Worm (Caenorhabditis elegans): ENCODE data around the gene dml-1.

Gene dml-1

DNA sequence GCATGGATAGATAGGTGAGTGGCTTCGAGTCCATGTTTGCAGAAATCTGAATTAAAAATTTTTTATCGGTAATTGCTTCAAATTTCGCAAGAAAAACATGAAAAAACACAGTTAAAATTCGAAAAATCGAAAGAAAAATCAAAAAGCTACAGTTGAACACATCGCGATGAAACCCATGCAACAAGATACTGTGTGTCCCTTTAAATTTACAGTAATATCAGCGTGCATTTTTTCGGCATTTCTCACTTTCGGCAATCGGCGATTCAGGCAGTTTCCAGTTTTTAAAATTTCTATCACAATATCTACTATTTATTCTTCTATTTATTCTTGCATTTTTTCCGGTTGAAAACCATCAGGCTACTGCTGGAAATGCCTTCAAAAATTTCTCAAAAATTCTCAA lies 35.4 kb downstream of the dml-1 start, which contains the start of gene fbxc-45:
TSS of gene fbxc-45 (minus strand) at position 48 of the 400 bp plus-strand sequence.
- TF ChIP-seq flt-1 (GFP tag; IDR thresholded peaks at IDR 0.05) (no peak), cog-1 (tag; optimal IDR thresholded peaks at IDR 0.05) (no peak), T22C8.4 (GFP tag; IDR thresholded peaks at IDR 0.05) (no peak), med-1 (GFP tag; optimal IDR thresholded peaks at IDR 0.05; ENCODE audit: insufficient read depth) (no peak), tab-1 (GFP tag; IDR thresholded peaks at IDR 0.05) (no peak), ref-1 (GFP tag; conservative IDR thresholded peaks at IDR 0.05) (no peak), ztf-29 (GFP tag; IDR thresholded peaks at IDR 0.05) (no peak), klf-2 (GFP tag; conservative IDR thresholded peaks at IDR 0.05) (no peak), ztf-23 (GFP tag; IDR thresholded peaks at IDR 0.05) (no peak)

DNA sequence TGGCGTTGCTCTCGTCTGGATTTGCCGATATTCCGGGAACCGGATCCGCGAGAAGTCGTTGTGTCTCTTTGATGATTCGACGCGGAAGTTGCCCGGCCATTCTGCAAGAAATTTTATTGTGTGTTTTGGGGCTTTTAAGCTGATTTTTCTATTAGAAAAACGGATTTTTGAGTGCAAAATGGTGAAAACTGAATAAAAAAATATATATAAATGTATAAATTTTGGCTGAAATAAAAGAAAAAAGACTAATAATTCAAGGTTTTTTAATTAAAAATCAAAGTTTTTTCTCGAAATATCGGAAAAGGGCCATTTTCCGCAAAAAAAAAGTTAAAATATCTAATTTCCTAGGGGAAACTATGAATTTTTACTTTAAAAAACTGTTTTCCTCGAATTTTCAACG lies 38.8 kb downstream of the dml-1 start, which contains the start of gene ubc-13:
TSS of gene ubc-13 (minus strand) at position 101 of the 400 bp plus-strand sequence.
- TF ChIP-seq klf-2 (GFP tag; conservative IDR thresholded peaks at IDR 0.05) (no peak), flt-1 (GFP tag; IDR thresholded peaks at IDR 0.05) (no peak), ztf-29 (GFP tag; IDR thresholded peaks at IDR 0.05) (no peak), T22C8.4 (GFP tag; IDR thresholded peaks at IDR 0.05) (no peak), ref-1 (GFP tag; conservative IDR thresholded peaks at IDR 0.05) (no peak), cog-1 (tag; optimal IDR thresholded peaks at IDR 0.05) (no peak), tab-1 (GFP tag; IDR thresholded peaks at IDR 0.05) (no peak)

DNA sequence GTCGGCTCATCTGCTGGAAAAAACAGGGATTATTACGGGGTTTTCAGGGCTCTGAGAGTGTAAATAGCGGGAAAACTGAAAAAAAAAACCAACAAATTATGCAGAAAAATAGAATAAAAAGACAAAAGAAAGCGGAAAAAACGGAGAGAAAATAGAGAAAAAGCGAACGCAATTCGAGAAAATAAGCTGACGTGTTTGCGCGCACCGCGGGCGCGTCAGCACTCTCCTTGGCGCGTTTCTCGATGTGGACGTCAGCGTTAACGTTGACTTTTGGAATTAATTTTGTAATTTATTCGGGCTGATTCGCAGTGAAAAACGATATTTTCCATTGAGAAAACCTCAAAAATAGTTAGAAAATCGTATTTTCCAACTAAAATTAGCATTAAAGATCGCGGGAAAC lies 41.7 kb downstream of the dml-1 start, which contains the start of gene manf-1:
TSS of gene manf-1 (minus strand) at position 13 of the 400 bp plus-strand sequence.
- TF ChIP-seq tab-1 (GFP tag; IDR thresholded peaks at IDR 0.05) (no peak), med-1 (GFP tag; optimal IDR thresholded peaks at IDR 0.05; ENCODE audit: insufficient read depth) (no peak), ztf-23 (GFP tag; IDR thresholded peaks at IDR 0.05) (no peak), klf-2 (GFP tag; conservative IDR thresholded peaks at IDR 0.05) (no peak), ztf-29 (GFP tag; IDR thresholded peaks at IDR 0.05) (no peak), T22C8.4 (GFP tag; IDR thresholded peaks at IDR 0.05) (no peak), ref-1 (GFP tag; conservative IDR thresholded peaks at IDR 0.05) (no peak), flt-1 (GFP tag; IDR thresholded peaks at IDR 0.05) (no peak), cog-1 (tag; optimal IDR thresholded peaks at IDR 0.05) (no peak)

ce11 chrIV:2931228-2931627 lies 44.5 kb downstream of the dml-1 start, which contains the start of gene samt-1:
TSS of gene samt-1 (plus strand) at chrIV:2931403.
- TF ChIP-seq cog-1 (tag; optimal IDR thresholded peaks at IDR 0.05) (no peak), T22C8.4 (GFP tag; IDR thresholded peaks at IDR 0.05) (no peak), flt-1 (GFP tag; IDR thresholded peaks at IDR 0.05) (no peak), klf-2 (GFP tag; conservative IDR thresholded peaks at IDR 0.05) (no peak), ztf-23 (GFP tag; IDR thresholded peaks at IDR 0.05) (no peak), med-1 (GFP tag; optimal IDR thresholded peaks at IDR 0.05; ENCODE audit: insufficient read depth) (no peak), ztf-29 (GFP tag; IDR thresholded peaks at IDR 0.05) (no peak), tab-1 (GFP tag; IDR thresholded peaks at IDR 0.05) (no peak), ref-1 (GFP tag; conservative IDR thresholded peaks at IDR 0.05) (no peak)

DNA sequence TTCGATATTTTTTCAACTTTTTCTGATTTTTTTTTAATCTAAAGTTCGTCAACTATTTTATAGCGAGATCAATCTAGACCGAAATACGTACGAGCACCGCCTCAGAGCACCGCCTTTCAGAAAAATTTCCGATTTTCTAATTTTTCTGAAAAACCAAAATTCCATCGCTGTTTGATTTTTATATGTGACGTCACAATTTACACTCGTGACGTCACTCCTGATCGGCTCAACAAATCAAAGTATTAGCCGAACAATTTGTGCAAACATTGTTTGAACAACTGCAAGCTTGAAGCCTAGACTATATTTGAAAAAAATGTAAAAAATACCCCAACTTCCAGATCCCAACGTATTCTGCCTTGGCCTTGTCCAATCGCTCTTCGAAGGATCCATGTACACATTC lies 48.4 kb downstream of the dml-1 start:
- no peak for TF ChIP-seq ref-1 (GFP tag; conservative IDR thresholded peaks at IDR 0.05)
- no peak for TF ChIP-seq cog-1 (tag; optimal IDR thresholded peaks at IDR 0.05)
- TF ChIP-seq T22C8.4 (GFP tag; IDR thresholded peaks at IDR 0.05): no peak
- TF ChIP-seq ztf-29 (GFP tag; IDR thresholded peaks at IDR 0.05): no peak
- no peak for TF ChIP-seq med-1 (GFP tag; optimal IDR thresholded peaks at IDR 0.05; ENCODE audit: insufficient read depth)
- no peak for TF ChIP-seq ztf-23 (GFP tag; IDR thresholded peaks at IDR 0.05)
- no peak for TF ChIP-seq flt-1 (GFP tag; IDR thresholded peaks at IDR 0.05)
- TF ChIP-seq klf-2 (GFP tag; conservative IDR thresholded peaks at IDR 0.05): no peak
- TF ChIP-seq tab-1 (GFP tag; IDR thresholded peaks at IDR 0.05): no peak
